Worm (Caenorhabditis elegans) whole organism, mixed stage, embryonic: ENCODE data around the gene F46B6.2.

Experiments used
- M03D4.4 ChIP-seq: sonication (generic microtip); optimal IDR thresholded peaks from 2 replicates; lab custom pipeline; 2017; ENCODE audit warnings: mild to moderate bottlenecking, missing genetic modification characterization, missing compliant biosample characterization
- bed-3 ChIP-seq: fragments of 200-800 bp; sonication (Bioruptor generic); optimal IDR thresholded peaks from 3 replicates; lab custom pipeline; 2018; ENCODE audit warnings: mild to moderate bottlenecking, missing genetic modification characterization, moderate library complexity, missing compliant biosample characterization
- blmp-1 ChIP-seq: fragments of 150-350 bp; optimal IDR thresholded peaks from 2 replicates; lab custom pipeline; 2014; ENCODE audit warnings: missing biosample characterization, missing genetic modification characterization
- ceh-39 ChIP-seq: fragments of 150-350 bp; optimal IDR thresholded peaks from 2 replicates; lab custom pipeline; 2014; ENCODE audit warnings: missing biosample characterization, missing genetic modification characterization
- ceh-43 ChIP-seq: fragments of 200-800 bp; sonication (Bioruptor generic); optimal IDR thresholded peaks from 2 replicates; lab custom pipeline; 2018; ENCODE audit warnings: mild to moderate bottlenecking, missing genetic modification characterization, moderate library complexity, missing compliant biosample characterization
- ceh-83 ChIP-seq: fragments of 200-800 bp; sonication (Bioruptor generic); optimal IDR thresholded peaks from 2 replicates; lab custom pipeline; 2018; ENCODE audit warnings: mild to moderate bottlenecking, missing genetic modification characterization, missing compliant biosample characterization
- ces-1 ChIP-seq: fragments of 150-350 bp; optimal IDR thresholded peaks from 2 replicates; lab custom pipeline; 2014; ENCODE audit warnings: missing biosample characterization, missing genetic modification reagents, missing genetic modification characterization
- cnd-1 ChIP-seq: fragments of 200-800 bp; sonication (Bioruptor generic); optimal IDR thresholded peaks from 2 replicates; lab custom pipeline; 2018; ENCODE audit warnings: mild to moderate bottlenecking, missing genetic modification characterization, missing compliant biosample characterization
- drap-1 ChIP-seq: fragments of 200-800 bp; sonication (Bioruptor generic); optimal IDR thresholded peaks from 3 replicates; lab custom pipeline; 2018; ENCODE audit warnings: mild to moderate bottlenecking, missing genetic modification characterization, missing compliant biosample characterization
- elt-1 ChIP-seq: sonication (generic microtip); optimal IDR thresholded peaks from 2 replicates; lab custom pipeline; 2017; ENCODE audit warnings: missing genetic modification characterization, mild to moderate bottlenecking, missing compliant biosample characterization, antibody characterized with exemption, moderate library complexity, borderline replicate concordance; ENCODE audit not compliant: insufficient read depth
- elt-3 ChIP-seq: fragments of 150-350 bp; optimal IDR thresholded peaks from 2 replicates; lab custom pipeline; 2014; ENCODE audit warnings: missing biosample characterization, missing genetic modification characterization
- flh-1 ChIP-seq: fragments of 200-800 bp; sonication (Bioruptor generic); optimal IDR thresholded peaks from 2 replicates; lab custom pipeline; 2018; ENCODE audit warnings: mild to moderate bottlenecking, missing genetic modification characterization, moderate library complexity, missing compliant biosample characterization
- hlh-1 ChIP-seq: fragments of 150-350 bp; optimal IDR thresholded peaks from 2 replicates; lab custom pipeline; 2014; ENCODE audit warnings: missing biosample characterization, missing genetic modification reagents, missing genetic modification characterization
- lin-13 ChIP-seq: fragments of 150-350 bp; optimal IDR thresholded peaks from 2 replicates; lab custom pipeline; 2014; ENCODE audit warnings: missing biosample characterization, missing genetic modification characterization
- lin-32 ChIP-seq: fragments of 200-800 bp; sonication (Bioruptor generic); optimal IDR thresholded peaks from 2 replicates; lab custom pipeline; 2018; ENCODE audit warnings: mild to moderate bottlenecking, missing genetic modification characterization, missing compliant biosample characterization
- lsy-2 ChIP-seq: fragments of 150-350 bp; optimal IDR thresholded peaks from 2 replicates; lab custom pipeline; 2014; ENCODE audit warnings: missing biosample characterization, missing genetic modification characterization
- mab-5 ChIP-seq: fragments of 150-350 bp; optimal IDR thresholded peaks from 2 replicates; lab custom pipeline; 2014; ENCODE audit warnings: missing biosample characterization, missing genetic modification characterization
- mep-1 ChIP-seq: fragments of 150-350 bp; optimal IDR thresholded peaks from 2 replicates; lab custom pipeline; 2017; ENCODE audit warnings: missing biosample characterization, missing genetic modification reagents, missing genetic modification characterization, inconsistent platforms
- mls-2 ChIP-seq: sonication (generic microtip); optimal IDR thresholded peaks from 2 replicates; lab custom pipeline; 2016; ENCODE audit warnings: mild to moderate bottlenecking, missing genetic modification characterization, moderate library complexity, missing compliant biosample characterization
- nhr-2 ChIP-seq: fragments of 150-350 bp; optimal IDR thresholded peaks from 2 replicates; lab custom pipeline; 2014; ENCODE audit warnings: missing biosample characterization, missing genetic modification characterization
- nhr-237 ChIP-seq: fragments of 150-350 bp; optimal IDR thresholded peaks from 2 replicates; lab custom pipeline; 2014; ENCODE audit warnings: missing biosample characterization, missing genetic modification characterization
- nhr-28 ChIP-seq: fragments of 150-350 bp; optimal IDR thresholded peaks from 2 replicates; lab custom pipeline; 2014; ENCODE audit warnings: missing biosample characterization, missing genetic modification characterization
- nhr-76 ChIP-seq: sonication (generic microtip); optimal IDR thresholded peaks from 2 replicates; lab custom pipeline; 2017; ENCODE audit warnings: missing biosample characterization, missing genetic modification characterization
- pha-4 ChIP-seq: fragments of 150-350 bp; optimal IDR thresholded peaks from 2 replicates; lab custom pipeline; 2018; ENCODE audit warnings: missing biosample characterization, missing genetic modification reagents, missing genetic modification characterization
- sem-2 ChIP-seq: fragments of 200-800 bp; sonication (Bioruptor generic); optimal IDR thresholded peaks from 2 replicates; lab custom pipeline; 2018; ENCODE audit warnings: mild to moderate bottlenecking, missing genetic modification characterization, missing compliant biosample characterization
- snpc-4 ChIP-seq: fragments of 150-350 bp; optimal IDR thresholded peaks from 2 replicates; lab custom pipeline; 2014; ENCODE audit warnings: missing biosample characterization, missing genetic modification characterization
- tbx-8 ChIP-seq: fragments of 200-800 bp; sonication (Bioruptor generic); optimal IDR thresholded peaks from 2 replicates; lab custom pipeline; 2018; ENCODE audit warnings: mild to moderate bottlenecking, missing genetic modification characterization, moderate library complexity, missing compliant biosample characterization
- unc-120 ChIP-seq: sonication (generic microtip); optimal IDR thresholded peaks from 2 replicates; lab custom pipeline; 2017; ENCODE audit warnings: missing genetic modification characterization, missing compliant biosample characterization; ENCODE audit not compliant: poor library complexity, severe bottlenecking
- unc-39 ChIP-seq: fragments of 150-350 bp; optimal IDR thresholded peaks from 2 replicates; lab custom pipeline; 2014; ENCODE audit warnings: missing biosample characterization, missing genetic modification characterization
- zip-8 ChIP-seq: fragments of 150-350 bp; optimal IDR thresholded peaks from 2 replicates; lab custom pipeline; 2014; ENCODE audit warnings: missing biosample characterization, missing genetic modification characterization
- ztf-11 ChIP-seq: fragments of 150-350 bp; optimal IDR thresholded peaks from 2 replicates; lab custom pipeline; 2014; ENCODE audit warnings: missing biosample characterization, missing genetic modification characterization

The F46B6.2 gene

ce11 chrV:9812216-9812615, 40.1 kb downstream of the F46B6.2 start:
- TF ChIP-seq nhr-237 (tag; lab: Kevin White, UChicago) = no peak
- TF ChIP-seq lsy-2 (tag; lab: Kevin White, UChicago) = no peak
- no peak for TF ChIP-seq lin-32 (GFP tag; lab: Kevin White, UChicago)
- TF ChIP-seq unc-39 = no peak
- TF ChIP-seq M03D4.4 (tag; lab: Kevin White, UChicago) = no peak
- no peak for TF ChIP-seq zip-8 (tag; lab: Kevin White, UChicago)
- no peak for TF ChIP-seq drap-1 (GFP tag; lab: Kevin White, UChicago)
- no peak for TF ChIP-seq lin-13 (tag; lab: Kevin White, UChicago)
- TF ChIP-seq elt-1 (tag; lab: Kevin White, UChicago) = no peak
- TF ChIP-seq ztf-11 = no peak
- TF ChIP-seq ceh-83 (GFP tag; lab: Kevin White, UChicago) = no peak
- no peak for TF ChIP-seq bed-3
- TF ChIP-seq ceh-39 = no peak
- TF ChIP-seq, all 35 proteins: peak for 0

ce11 chrV:9813527-9813926, 41.4 kb downstream of the F46B6.2 start, which contains the start of gene sru-30:
Gene sru-30 (plus strand): TSS chrV:9813827.
- TF ChIP-seq elt-1 (tag; lab: Kevin White, UChicago) (no peak), blmp-1 (tag; lab: Kevin White, UChicago) (no peak), unc-39 (no peak), pha-4 (tag; lab: Kevin White, UChicago) (no peak), mls-2 (tag; lab: Kevin White, UChicago) (no peak), bed-3 (no peak), zip-8 (tag; lab: Kevin White, UChicago) (no peak), cnd-1 (no peak), ceh-43 (GFP tag; lab: Kevin White, UChicago) (no peak), nhr-76 (tag; lab: Kevin White, UChicago) (no peak), tbx-8 (no peak), ceh-83 (GFP tag; lab: Kevin White, UChicago) (no peak), snpc-4 (tag; lab: Kevin White, UChicago) (no peak), mep-1 (no peak), lsy-2 (tag; lab: Kevin White, UChicago) (no peak), M03D4.4 (tag; lab: Kevin White, UChicago) (no peak), unc-120 (tag; lab: Kevin White, UChicago) (no peak), mab-5 (tag; lab: Kevin White, UChicago) (no peak), sem-2 (GFP tag; lab: Kevin White, UChicago) (no peak), nhr-237 (tag; lab: Kevin White, UChicago) (no peak)

ce11 chrV:9816390-9816789, 44.3 kb downstream of the F46B6.2 start, which contains the start of gene sru-31:
Gene sru-31 (plus strand): TSS chrV:9816690.
- TF ChIP-seq ztf-11 (no peak), unc-39 (no peak), ceh-83 (GFP tag; lab: Kevin White, UChicago) (no peak), unc-120 (tag; lab: Kevin White, UChicago) (no peak), blmp-1 (tag; lab: Kevin White, UChicago) (no peak), snpc-4 (tag; lab: Kevin White, UChicago) (no peak), lin-13 (tag; lab: Kevin White, UChicago) (no peak), hlh-1 (no peak), mab-5 (tag; lab: Kevin White, UChicago) (no peak), bed-3 (no peak), mep-1 (no peak), lin-32 (GFP tag; lab: Kevin White, UChicago) (no peak), flh-1 (no peak), drap-1 (GFP tag; lab: Kevin White, UChicago) (no peak), tbx-8 (no peak), cnd-1 (no peak), elt-1 (tag; lab: Kevin White, UChicago) (no peak), mls-2 (tag; lab: Kevin White, UChicago) (no peak), nhr-28 (tag; lab: Kevin White, UChicago) (no peak), nhr-76 (tag; lab: Kevin White, UChicago) (no peak)

- no peak for TF ChIP-seq ceh-39
- no peak for TF ChIP-seq ces-1 (GFP tag; lab: Kevin White, UChicago)
- no peak for TF ChIP-seq blmp-1 (tag; lab: Kevin White, UChicago)
- TF ChIP-seq bed-3 = no peak
- TF ChIP-seq flh-1 = no peak
- TF ChIP-seq lsy-2 (tag; lab: Kevin White, UChicago) = no peak
- no peak for TF ChIP-seq cnd-1
These were observed 49.6 kb downstream of the F46B6.2 start, which contains the start of gene str-193 for ce11 chrV:9821724-9822123. Gene str-193 (minus strand): TSS chrV:9821824.

- TF ChIP-seq tbx-8 (no peak), nhr-2 (no peak), elt-3 (tag; lab: Kevin White, UChicago) (no peak), ceh-83 (GFP tag; lab: Kevin White, UChicago) (no peak), drap-1 (GFP tag; lab: Kevin White, UChicago) (no peak), blmp-1 (tag; lab: Kevin White, UChicago) (no peak), lin-13 (tag; lab: Kevin White, UChicago) (no peak), unc-39 (no peak), mep-1 (no peak), elt-1 (tag; lab: Kevin White, UChicago) (no peak), sem-2 (GFP tag; lab: Kevin White, UChicago) (no peak), lsy-2 (tag; lab: Kevin White, UChicago) (no peak), ceh-39 (no peak), mab-5 (tag; lab: Kevin White, UChicago) (no peak), bed-3 (no peak)
These were observed 52.1 kb downstream of the F46B6.2 start, which contains the start of gene str-2 for ce11 chrV:9824149-9824548. Gene str-2 (minus strand): TSS chrV:9824249.
